Worm (Caenorhabditis elegans) whole organism, L1 larva: Measurements from ENCODE around the gene srx-34.

ENCODE experiments used
- C16A3.4 ChIP-seq: fragments of 150-350 bp; optimal IDR thresholded peaks from 2 replicates; lab custom pipeline; 2014; ENCODE audit warnings: missing biosample characterization, missing genetic modification characterization
- C34B4.2 ChIP-seq: sonication (generic microtip); optimal IDR thresholded peaks from 2 replicates; lab custom pipeline; 2017; ENCODE audit warnings: mild to moderate bottlenecking, missing genetic modification characterization, missing compliant biosample characterization
- alr-1 ChIP-seq: fragments of 200-800 bp; sonication (Bioruptor generic); optimal IDR thresholded peaks from 2 replicates; lab custom pipeline; 2018; ENCODE audit warnings: borderline replicate concordance, mild to moderate bottlenecking, missing genetic modification characterization, missing compliant biosample characterization
- dsc-1 ChIP-seq: sonication (generic microtip); optimal IDR thresholded peaks from 2 replicates; lab custom pipeline; 2016; ENCODE audit warnings: mild to moderate bottlenecking, missing genetic modification characterization, missing compliant biosample characterization
- efl-1 ChIP-seq, 4 experiments: fragments of 150-350 bp; optimal IDR thresholded peaks in 3 of 4; peaks in 1 of 4; 1 replicate in 1 of 4; 2 replicates in 3 of 4; lab custom pipeline; 2014; ENCODE audit warnings: missing biosample characterization in 2 of 4, missing genetic modification characterization in 2 of 4, missing genetic modification reagents in 2 of 4
- egl-13 ChIP-seq: sonication (generic microtip); optimal IDR thresholded peaks from 2 replicates; lab custom pipeline; 2016; ENCODE audit warnings: missing genotype, missing genetic modification reagents, missing genetic modification characterization, missing compliant biosample characterization
- elt-2 ChIP-seq: sonication (generic microtip); optimal IDR thresholded peaks from 2 replicates; lab custom pipeline; 2016; ENCODE audit warnings: missing genetic modification characterization, mild to moderate bottlenecking, inconsistent platforms, missing compliant biosample characterization, missing genetic modification reagents
- fkh-4 ChIP-seq: sonication (generic microtip); optimal IDR thresholded peaks from 2 replicates; lab custom pipeline; 2016; ENCODE audit warnings: missing compliant biosample characterization, missing genetic modification characterization, borderline replicate concordance
- fkh-8 ChIP-seq: sonication (generic microtip); optimal IDR thresholded peaks from 2 replicates; lab custom pipeline; 2016; ENCODE audit warnings: mild to moderate bottlenecking, missing genetic modification characterization, missing compliant biosample characterization
- fos-1 ChIP-seq: fragments of 150-350 bp; optimal IDR thresholded peaks from 2 replicates; lab custom pipeline; 2014; ENCODE audit warnings: missing biosample characterization, missing genetic modification characterization
- hlh-17 ChIP-seq: fragments of 200-800 bp; sonication (Bioruptor generic); optimal IDR thresholded peaks from 2 replicates; lab custom pipeline; 2018; ENCODE audit warnings: missing genetic modification characterization, mild to moderate bottlenecking, missing compliant biosample characterization, moderate library complexity, borderline replicate concordance
- hlh-4 ChIP-seq: sonication (generic microtip); optimal IDR thresholded peaks from 2 replicates; lab custom pipeline; 2016; ENCODE audit warnings: mild to moderate bottlenecking, missing genetic modification characterization, missing compliant biosample characterization
- isw-1 ChIP-seq: fragments of 200-800 bp; sonication (Bioruptor generic); IDR thresholded peaks from 2 replicates; pipeline ENCODE4 v1.3.6; 2022; ENCODE audit warnings: missing genetic modification characterization, missing compliant biosample characterization
- jun-1 ChIP-seq: fragments of 150-350 bp; optimal IDR thresholded peaks from 2 replicates; lab custom pipeline; 2014; ENCODE audit warnings: missing biosample characterization, missing genetic modification reagents, missing genetic modification characterization
- lin-14 ChIP-seq: fragments of 200-800 bp; sonication (Bioruptor generic); optimal IDR thresholded peaks from 2 replicates; lab custom pipeline; 2018; ENCODE audit warnings: mild to moderate bottlenecking, missing genetic modification characterization, moderate library complexity, missing compliant biosample characterization
- lin-39 ChIP-seq: fragments of 150-350 bp; optimal IDR thresholded peaks from 2 replicates; lab custom pipeline; 2014; ENCODE audit warnings: missing biosample characterization, missing genetic modification reagents, missing genetic modification characterization
- lir-3 ChIP-seq: sonication (generic microtip); optimal IDR thresholded peaks from 2 replicates; lab custom pipeline; 2016; ENCODE audit warnings: mild to moderate bottlenecking, missing genetic modification characterization, moderate library complexity, missing compliant biosample characterization; ENCODE audit not compliant: poor library complexity
- mab-9 ChIP-seq: fragments of 200-800 bp; sonication (Bioruptor generic); IDR thresholded peaks from 2 replicates; pipeline ENCODE4 v1.3.6; 2022; ENCODE audit warnings: missing genetic modification reagents, missing genetic modification characterization, missing compliant biosample characterization
- mdl-1 ChIP-seq, 2 experiments: fragments of 150-350 bp; optimal IDR thresholded peaks; 2 replicates each; lab custom pipeline; 2014 to 2017; ENCODE audit warnings: missing biosample characterization in 2 of 2, missing genetic modification characterization in 2 of 2, inconsistent platforms in 1 of 2
- mef-2 ChIP-seq: fragments of 150-350 bp; optimal IDR thresholded peaks from 2 replicates; lab custom pipeline; 2014; ENCODE audit warnings: missing biosample characterization, missing genetic modification characterization
- mep-1 ChIP-seq: fragments of 150-350 bp; optimal IDR thresholded peaks from 2 replicates; lab custom pipeline; 2014; ENCODE audit warnings: missing biosample characterization, missing genetic modification characterization
- nhr-11 ChIP-seq: fragments of 150-350 bp; optimal IDR thresholded peaks from 2 replicates; lab custom pipeline; 2014; ENCODE audit warnings: missing biosample characterization, missing genetic modification characterization
- nhr-19 ChIP-seq: fragments of 200-800 bp; sonication (Bioruptor generic); conservative IDR thresholded peaks from 2 replicates; pipeline ENCODE4 v1.3.6; 2022; ENCODE audit warnings: missing genetic modification characterization, missing compliant biosample characterization
- nhr-20 ChIP-seq: sonication (generic microtip); optimal IDR thresholded peaks from 2 replicates; lab custom pipeline; 2016; ENCODE audit warnings: mild to moderate bottlenecking, missing genetic modification characterization, missing compliant biosample characterization
- nhr-47 ChIP-seq: sonication (generic microtip); optimal IDR thresholded peaks from 2 replicates; lab custom pipeline; 2016; ENCODE audit warnings: mild to moderate bottlenecking, missing genetic modification characterization, moderate library complexity, missing compliant biosample characterization
- nhr-71 ChIP-seq: sonication (generic microtip); optimal IDR thresholded peaks from 2 replicates; lab custom pipeline; 2016; ENCODE audit warnings: mild to moderate bottlenecking, missing genetic modification characterization, moderate library complexity, missing compliant biosample characterization
- nhr-84 ChIP-seq: sonication (generic microtip); optimal IDR thresholded peaks from 2 replicates; lab custom pipeline; 2017; ENCODE audit warnings: missing biosample characterization, missing genetic modification characterization
- nhr-85 ChIP-seq: sonication (generic microtip); peaks from one replicate; lab custom pipeline; 2016; ENCODE audit warnings: missing genetic modification characterization, inconsistent platforms, missing compliant biosample characterization
- nhr-90 ChIP-seq: sonication (generic microtip); optimal IDR thresholded peaks from 2 replicates; lab custom pipeline; 2016; ENCODE audit warnings: mild to moderate bottlenecking, missing genetic modification characterization, missing compliant biosample characterization; ENCODE audit not compliant: poor library complexity
- pax-3 ChIP-seq: fragments of 200-800 bp; sonication (Bioruptor generic); optimal IDR thresholded peaks from 2 replicates; lab custom pipeline; 2018; ENCODE audit warnings: mild to moderate bottlenecking, missing genetic modification characterization, moderate library complexity, missing compliant biosample characterization
- rnt-1 ChIP-seq: sonication (generic microtip); optimal IDR thresholded peaks from 2 replicates; lab custom pipeline; 2016; ENCODE audit warnings: mild to moderate bottlenecking, missing genetic modification characterization, moderate library complexity, missing compliant biosample characterization
- skn-1 ChIP-seq: fragments of 150-350 bp; optimal IDR thresholded peaks from 2 replicates; lab custom pipeline; 2014; ENCODE audit warnings: missing biosample characterization, missing genetic modification characterization
- sox-4 ChIP-seq: sonication (generic microtip); optimal IDR thresholded peaks from 2 replicates; lab custom pipeline; 2016; ENCODE audit warnings: missing genetic modification characterization, missing compliant biosample characterization
- sptf-1 ChIP-seq: fragments of 150-350 bp; optimal IDR thresholded peaks from 2 replicates; lab custom pipeline; 2014; ENCODE audit warnings: missing biosample characterization, missing genetic modification characterization
- swsn-7 ChIP-seq: sonication (generic microtip); optimal IDR thresholded peaks from 2 replicates; lab custom pipeline; 2016; ENCODE audit warnings: missing genetic modification characterization, missing compliant biosample characterization
- tlp-1 ChIP-seq: fragments of 150-350 bp; optimal IDR thresholded peaks from 2 replicates; lab custom pipeline; 2014; ENCODE audit warnings: missing biosample characterization, missing genetic modification characterization
- unc-30 ChIP-seq: sonication (generic microtip); optimal IDR thresholded peaks from 2 replicates; lab custom pipeline; 2017; ENCODE audit warnings: missing biosample characterization, missing genetic modification characterization
- unc-62 ChIP-seq: fragments of 150-350 bp; optimal IDR thresholded peaks from 2 replicates; lab custom pipeline; 2014; ENCODE audit warnings: missing biosample characterization, missing genetic modification reagents, missing genetic modification characterization
- unc-98 ChIP-seq: fragments of 200-800 bp; sonication (Bioruptor generic); IDR thresholded peaks from 2 replicates; pipeline ENCODE4 v1.3.6; 2022; ENCODE audit warnings: missing genetic modification characterization, missing compliant biosample characterization
- xbp-1 ChIP-seq: sonication (generic microtip); optimal IDR thresholded peaks from 2 replicates; lab custom pipeline; 2016; ENCODE audit warnings: missing genetic modification characterization, missing compliant biosample characterization
- zag-1 ChIP-seq: fragments of 150-350 bp; optimal IDR thresholded peaks from 2 replicates; lab custom pipeline; 2014; ENCODE audit warnings: missing biosample characterization, missing genetic modification characterization
- ztf-11 ChIP-seq, 2 experiments: sonication (generic microtip); optimal IDR thresholded peaks; 2 replicates each; lab custom pipeline; 2016 to 2017; ENCODE audit warnings: missing genetic modification characterization in 2 of 2, missing biosample characterization in 1 of 2, missing compliant biosample characterization in 1 of 2
- ztf-4 ChIP-seq: fragments of 150-350 bp; optimal IDR thresholded peaks from 2 replicates; lab custom pipeline; 2014; ENCODE audit warnings: missing biosample characterization, missing genetic modification characterization

srx-34 gene

DNA sequence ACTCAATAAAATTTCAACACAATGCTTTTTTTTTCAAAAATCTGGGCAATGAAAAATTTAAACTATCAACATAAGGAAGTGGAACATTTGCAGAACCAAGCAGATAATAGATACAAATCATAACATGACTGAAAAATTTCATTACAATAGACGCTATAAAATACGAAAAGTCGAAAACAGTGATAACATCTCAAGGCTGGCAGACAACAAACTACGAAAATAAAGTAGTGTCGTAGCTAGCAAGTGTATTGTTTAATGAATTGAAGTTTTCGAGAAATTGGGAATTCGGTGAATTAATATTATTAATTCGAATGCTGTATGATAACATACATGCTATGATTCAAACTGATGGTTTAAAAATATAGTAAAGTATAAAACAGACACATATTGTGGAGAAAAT lies 23.3 kb downstream of the srx-34 start:
- TF ChIP-seq efl-1 (optimal IDR thresholded peaks at IDR 0.05; lab: Kevin White, UChicago), result no peak
- TF ChIP-seq efl-1 (GFP tag; optimal IDR thresholded peaks at IDR 0.05 in 1 of 2; lab: Kevin White, UChicago), result peak in 1 of 2 experiments; percentile 6
- TF ChIP-seq fos-1 (tag; lab: Kevin White, UChicago), result no peak

DNA sequence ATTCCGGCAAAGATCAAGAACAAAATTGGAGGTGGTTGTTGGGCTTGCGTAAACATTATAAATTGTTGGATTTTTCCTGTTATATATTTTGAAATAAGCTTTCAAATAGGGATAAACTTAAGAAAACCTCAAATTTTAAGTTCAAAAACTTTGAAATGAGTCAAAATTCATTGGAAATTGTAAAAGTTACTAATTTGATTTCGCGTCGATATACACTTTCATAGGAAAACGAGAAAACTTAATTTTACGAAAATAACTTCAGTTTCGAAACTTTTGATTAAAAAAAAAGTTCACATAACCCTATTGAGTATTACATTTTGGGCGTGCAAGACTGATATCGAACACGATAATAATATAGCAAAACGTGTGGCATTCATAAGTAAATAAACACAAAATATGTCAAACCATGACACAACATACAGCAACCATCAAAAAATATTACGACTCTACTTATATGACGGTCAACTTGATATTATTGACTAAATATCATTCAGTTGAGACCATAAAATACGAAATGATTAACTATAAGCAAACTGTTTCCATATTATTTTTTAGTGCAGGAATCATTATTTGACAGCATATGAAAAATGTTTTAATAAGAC lies 23.8 kb downstream of the srx-34 start:
- TF ChIP-seq efl-1 (optimal IDR thresholded peaks at IDR 0.05; lab: Kevin White, UChicago) (no peak), efl-1 (GFP tag; optimal IDR thresholded peaks at IDR 0.05 in 1 of 2; lab: Kevin White, UChicago) (peak in 1 of 2 experiments; percentile 91), nhr-84 (tag; lab: Kevin White, UChicago) (no peak)
- TF ChIP-seq, all 84 proteins: peak for 1

DNA sequence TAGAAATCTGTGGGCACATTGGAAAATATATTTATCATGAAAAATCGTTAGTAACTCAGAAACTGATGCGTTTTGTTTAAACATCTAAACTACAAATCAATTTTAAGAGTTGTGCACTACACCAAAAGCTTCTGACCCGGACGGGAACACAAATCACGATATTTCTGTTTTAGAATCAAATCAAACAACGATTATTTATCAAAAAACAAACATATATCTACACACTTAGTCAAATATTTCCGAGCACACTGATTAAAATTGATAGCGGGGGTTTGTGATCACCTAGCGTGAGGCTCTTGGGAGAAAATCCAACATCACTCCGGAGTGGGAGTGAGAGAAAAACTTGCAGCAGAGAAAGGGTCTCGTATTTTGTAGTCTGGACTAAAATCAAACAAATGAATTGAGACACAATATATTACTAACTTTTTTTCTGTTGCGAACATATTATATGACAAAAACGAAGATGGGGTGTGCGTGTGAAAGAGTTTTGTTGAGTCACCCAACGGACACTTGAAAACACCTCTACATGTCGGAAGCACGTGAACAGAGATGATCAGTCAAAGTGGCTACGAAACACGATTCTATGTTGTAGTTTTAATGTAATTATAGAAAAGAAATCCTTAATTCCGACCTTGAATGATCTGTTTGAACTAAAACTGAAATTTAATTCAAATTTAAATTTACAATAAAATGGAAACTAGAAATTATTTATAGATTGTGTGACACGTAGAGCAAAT lies 24.6 kb downstream of the srx-34 start:
- TF ChIP-seq tlp-1 (tag; lab: Kevin White, UChicago) (no peak), ztf-4 (tag; lab: Kevin White, UChicago) (no peak), nhr-85 (tag; lab: Kevin White, UChicago) (peak; percentile 71), ztf-11 (tag; optimal IDR thresholded peaks at IDR 0.05; lab: Kevin White, UChicago) (no peak), mdl-1 (tag; optimal IDR thresholded peaks at IDR 0.05; lab: Kevin White, UChicago) (no peak), hlh-4 (tag; lab: Kevin White, UChicago) (no peak), elt-2 (peak; percentile 67), jun-1 (tag; lab: Kevin White, UChicago) (no peak), pax-3 (tag; lab: Kevin White, UChicago) (no peak), alr-1 (tag; lab: Kevin White, UChicago) (no peak), nhr-90 (tag; lab: Kevin White, UChicago) (no peak), unc-62 (GFP tag; lab: Kevin White, UChicago) (no peak), C34B4.2 (tag; lab: Kevin White, UChicago) (no peak), isw-1 (GFP tag; lab: Robert Waterston, UW) (no peak), mep-1 (tag; lab: Kevin White, UChicago) (no peak), nhr-11 (tag; lab: Kevin White, UChicago) (no peak), skn-1 (no peak), swsn-7 (tag; lab: Kevin White, UChicago) (no peak), C16A3.4 (tag; lab: Kevin White, UChicago) (no peak), lin-39 (tag; lab: Kevin White, UChicago) (no peak), efl-1 (optimal IDR thresholded peaks at IDR 0.05; lab: Kevin White, UChicago) (no peak), efl-1 (GFP tag; optimal IDR thresholded peaks at IDR 0.05 in 1 of 2; lab: Kevin White, UChicago) (no peak), sox-4 (tag; lab: Kevin White, UChicago) (no peak), nhr-47 (tag; lab: Kevin White, UChicago) (no peak), lir-3 (tag; lab: Kevin White, UChicago) (no peak), dsc-1 (peak; percentile 14), nhr-71 (tag; lab: Kevin White, UChicago) (peak; percentile 19), zag-1 (no peak), mef-2 (tag; lab: Kevin White, UChicago) (no peak), unc-30 (no peak), unc-98 (GFP tag; lab: Robert Waterston, UW) (no peak), xbp-1 (tag; lab: Kevin White, UChicago) (no peak), nhr-19 (no peak), rnt-1 (tag; lab: Kevin White, UChicago) (no peak), sptf-1 (tag; lab: Kevin White, UChicago) (no peak), lin-14 (peak; percentile 15), fkh-8 (tag; lab: Kevin White, UChicago) (no peak), fos-1 (tag; lab: Kevin White, UChicago) (no peak), hlh-17 (GFP tag; lab: Kevin White, UChicago) (no peak), mab-9 (GFP tag; lab: Robert Waterston, UW) (no peak), nhr-20 (tag; lab: Kevin White, UChicago) (peak; percentile 51), egl-13 (tag; lab: Kevin White, UChicago) (no peak), fkh-4 (tag; lab: Kevin White, UChicago) (no peak)
- TF ChIP-seq, all 84 proteins: peak for 6
